Worm (Caenorhabditis elegans) whole organism, young adult: ENCODE measurements around the gene F21C10.19.

Experiments
- ZK185.1 ChIP-seq: sonication (generic microtip); optimal IDR thresholded peaks from 2 replicates; lab custom pipeline; 2016; ENCODE audit warnings: mild to moderate bottlenecking, missing genetic modification characterization, missing compliant biosample characterization; ENCODE audit not compliant: poor library complexity, severe bottlenecking
- snpc-1.1 ChIP-seq: sonication (generic microtip); optimal IDR thresholded peaks from 2 replicates; lab custom pipeline; 2017; ENCODE audit warnings: missing genetic modification characterization, mild to moderate bottlenecking, missing compliant biosample characterization, antibody characterized with exemption, moderate library complexity, missing genotype, missing genetic modification reagents; ENCODE audit not compliant: insufficient read depth
- zfh-2 ChIP-seq: fragments of 200-800 bp; sonication (Bioruptor generic); conservative IDR thresholded peaks from 2 replicates; pipeline ENCODE4 v1.3.6; 2022; ENCODE audit warnings: missing genetic modification reagents, missing genetic modification characterization, missing compliant biosample characterization

DNA sequence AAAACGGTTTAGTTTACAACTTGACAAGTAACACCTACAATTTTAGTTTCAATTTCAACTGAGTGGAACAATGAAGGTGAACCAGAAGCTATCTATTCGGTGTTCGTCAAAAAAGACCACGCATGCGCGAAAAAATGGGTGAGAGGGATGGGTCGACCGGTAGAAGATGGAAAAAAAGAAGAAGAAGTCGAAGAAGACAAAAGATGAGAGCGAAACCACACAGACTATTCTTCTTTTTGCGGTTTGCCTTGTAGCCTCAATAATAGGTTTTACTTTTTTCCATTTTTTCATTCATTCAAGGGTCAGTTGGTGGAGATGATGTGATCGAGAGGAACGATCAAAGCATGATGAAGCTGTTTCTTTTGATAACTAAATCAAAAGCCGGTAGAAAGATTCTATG, 48.5 kb upstream of the F21C10.19 start:
- no peak for TF ChIP-seq zfh-2
- no peak for TF ChIP-seq ZK185.1
- no peak for TF ChIP-seq snpc-1.1 (tag; lab: Kevin White, UChicago)
